Worm (Caenorhabditis elegans) whole organism, L2 larva: Measurements from ENCODE around the gene F55B11.5.

Experiments used
- Y55F3AM.14 ChIP-seq: fragments of 200-800 bp; sonication (Bioruptor generic); optimal IDR thresholded peaks from 2 replicates; lab custom pipeline; 2018; ENCODE audit warnings: mild to moderate bottlenecking, missing genetic modification characterization, missing compliant biosample characterization
- egl-27 ChIP-seq: sonication (generic microtip); optimal IDR thresholded peaks from 3 replicates; lab custom pipeline; 2017; ENCODE audit warnings: missing biosample characterization, missing genetic modification reagents, missing genetic modification characterization
- elt-1 ChIP-seq: fragments of 150-350 bp; optimal IDR thresholded peaks from 2 replicates; lab custom pipeline; 2014; ENCODE audit warnings: missing biosample characterization, missing genetic modification characterization
- lin-13 ChIP-seq: fragments of 150-350 bp; optimal IDR thresholded peaks from 2 replicates; lab custom pipeline; 2014; ENCODE audit warnings: missing biosample characterization, missing genetic modification reagents, missing genetic modification characterization
- mdl-1 ChIP-seq, 2 experiments: fragments of 150-350 bp in 1 of 2; sonication (generic microtip) in 1 of 2; optimal IDR thresholded peaks; 2 replicates each; lab custom pipeline; 2017; ENCODE audit warnings: missing biosample characterization in 2 of 2, missing genetic modification characterization in 2 of 2
- nhr-10 ChIP-seq: sonication (generic microtip); optimal IDR thresholded peaks from 2 replicates; lab custom pipeline; 2017; ENCODE audit warnings: missing biosample characterization, missing genetic modification characterization
- unc-62 ChIP-seq: fragments of 150-350 bp; optimal IDR thresholded peaks from 2 replicates; lab custom pipeline; 2014; ENCODE audit warnings: missing biosample characterization, missing genetic modification reagents, missing genetic modification characterization

DNA sequence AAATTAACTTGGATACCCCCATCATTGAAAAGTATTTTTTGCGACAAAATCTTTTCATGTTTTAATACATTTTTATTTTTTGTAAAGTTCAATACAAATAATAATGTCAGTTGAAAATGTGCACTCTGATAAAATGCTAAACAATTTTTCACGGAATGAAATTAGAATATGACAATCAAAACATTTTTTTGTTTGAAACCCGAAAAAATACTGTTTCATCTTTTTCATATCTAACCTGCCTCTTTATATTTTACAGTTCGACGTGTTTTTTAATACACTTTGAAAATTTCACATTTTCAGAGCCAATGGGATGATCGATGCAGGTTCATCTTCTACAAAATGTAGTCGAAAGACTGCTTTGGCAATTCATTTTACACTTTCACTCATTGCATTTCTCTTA is 33.7 kb upstream of the F55B11.5 start, which contains the start of gene clc-8:
- TF ChIP-seq lin-13 (no peak), unc-62 (GFP tag; lab: Kevin White, UChicago) (no peak), Y55F3AM.14 (no peak), nhr-10 (tag; lab: Kevin White, UChicago) (no peak), elt-1 (no peak), egl-27 (tag; lab: Kevin White, UChicago) (no peak), mdl-1 (tag; optimal IDR thresholded peaks at IDR 0.05; lab: Kevin White, UChicago) (no peak)
